Fruit fly (Drosophila melanogaster) Kc167 (cell line): ENCODE data around the gene CG17221.

ENCODE experiments used
- Myc ChIP-seq: fragments of >200 bp; optimal IDR thresholded peaks from 2 replicates; lab custom pipeline; 2017; ENCODE audit warnings: missing external identifiers
- h ChIP-seq: fragments of >200 bp; optimal IDR thresholded peaks from 3 replicates; lab custom pipeline; 2018; ENCODE audit warnings: missing external identifiers
- insv ChIP-seq: fragments of >200 bp; optimal IDR thresholded peaks from 3 replicates; lab custom pipeline; 2018; ENCODE audit warnings: missing external identifiers
- psq ChIP-seq: fragments of >200 bp; optimal IDR thresholded peaks from 2 replicates; lab custom pipeline; 2017; ENCODE audit warnings: missing external identifiers
- ttk ChIP-seq: sonication (Bioruptor generic); optimal IDR thresholded peaks from 2 replicates; lab custom pipeline; 2017; ENCODE audit warnings: missing external identifiers

dm6 chr2L:2993702-2994101, 46.1 kb upstream of the CG17221 start:
- no peak for TF ChIP-seq insv (lab: Kevin White, UChicago)
- no peak for TF ChIP-seq ttk (lab: Kevin White, UChicago)
- TF ChIP-seq psq (lab: Kevin White, UChicago), result no peak
- no peak for TF ChIP-seq Myc (lab: Kevin White, UChicago)
- TF ChIP-seq h (lab: Kevin White, UChicago), result no peak
